Worm (Caenorhabditis elegans): ENCODE results near the gene srh-201.

- no peak for TF ChIP-seq flt-1 (GFP tag; IDR thresholded peaks at IDR 0.05)
- TF ChIP-seq ama-1 (optimal IDR thresholded peaks at IDR 0.05): no peak
- TF ChIP-seq hnd-1 (tag; optimal IDR thresholded peaks at IDR 0.05): no peak
- TF ChIP-seq hmg-4 (GFP tag; optimal IDR thresholded peaks at IDR 0.05): no peak
- no peak for TF ChIP-seq ceh-13 (GFP tag; optimal IDR thresholded peaks at IDR 0.05)
- TF ChIP-seq tra-4 (tag; optimal IDR thresholded peaks at IDR 0.05): no peak
- TF ChIP-seq aly-1 (tag; optimal IDR thresholded peaks at IDR 0.05): no peak
Measured at ce11 chrV:8983604-8984003, 30.1 kb downstream of the srh-201 start, which contains the start of gene str-86.
